Worm (Caenorhabditis elegans) whole organism, L4 larva: ENCODE measurements around the gene ugt-39.

Source experiments
- F37D6.2 ChIP-seq: sonication (generic microtip); optimal IDR thresholded peaks from 2 replicates; lab custom pipeline; 2016; ENCODE audit warnings: mild to moderate bottlenecking, missing genetic modification characterization, missing compliant biosample characterization
- F44E2.7 ChIP-seq: fragments of 200-800 bp; sonication (Bioruptor generic); IDR thresholded peaks from 2 replicates; pipeline ENCODE4 v2.1.2; 2022; ENCODE audit warnings: missing genetic modification characterization, missing compliant biosample characterization
- ceh-28 ChIP-seq: fragments of 150-350 bp; optimal IDR thresholded peaks from 2 replicates; lab custom pipeline; 2014; ENCODE audit warnings: missing biosample characterization, missing genetic modification reagents, missing genetic modification characterization
- ctbp-1 ChIP-seq: fragments of 200-800 bp; sonication (Bioruptor generic); IDR thresholded peaks from 2 replicates; pipeline ENCODE4 v1.3.6; 2022; ENCODE audit warnings: missing genetic modification reagents, missing genetic modification characterization, missing compliant biosample characterization
- lin-13 ChIP-seq: fragments of 150-350 bp; optimal IDR thresholded peaks from 2 replicates; lab custom pipeline; 2014; ENCODE audit warnings: missing biosample characterization, missing genetic modification reagents, missing genetic modification characterization
- lin-39 ChIP-seq: fragments of 150-350 bp; optimal IDR thresholded peaks from 2 replicates; lab custom pipeline; 2014; ENCODE audit warnings: missing biosample characterization, missing genetic modification reagents, missing genetic modification characterization
- lsy-2 ChIP-seq, 2 experiments: fragments of 150-350 bp in 1 of 2; sonication (generic microtip) in 1 of 2; optimal IDR thresholded peaks; 2 replicates each; lab custom pipeline; 2014 to 2017; ENCODE audit warnings: missing biosample characterization in 2 of 2, missing genetic modification characterization in 2 of 2
- nhr-76 ChIP-seq: fragments of 150-350 bp; optimal IDR thresholded peaks from 2 replicates; lab custom pipeline; 2014; ENCODE audit warnings: missing biosample characterization, missing genetic modification characterization
- snpc-4 ChIP-seq: fragments of 150-350 bp; optimal IDR thresholded peaks from 2 replicates; lab custom pipeline; 2014; ENCODE audit warnings: missing biosample characterization, missing genetic modification characterization
- unc-39 ChIP-seq: sonication (generic microtip); optimal IDR thresholded peaks from 2 replicates; lab custom pipeline; 2017; ENCODE audit warnings: missing biosample characterization, missing genetic modification characterization
- unc-62 ChIP-seq, 3 experiments: fragments of 150-350 bp in 1 of 3; sonication (generic microtip); optimal IDR thresholded peaks in 2 of 3; peaks in 1 of 3; 1 replicate in 1 of 3; 2 replicates in 2 of 3; lab custom pipeline; 2014 to 2017; ENCODE audit warnings: missing biosample characterization in 3 of 3, missing genetic modification characterization in 3 of 3, missing genetic modification reagents in 3 of 3, missing genotype in 1 of 3
- ztf-11 ChIP-seq: fragments of 150-350 bp; optimal IDR thresholded peaks from 2 replicates; lab custom pipeline; 2014; ENCODE audit warnings: missing biosample characterization, missing genetic modification characterization

DNA sequence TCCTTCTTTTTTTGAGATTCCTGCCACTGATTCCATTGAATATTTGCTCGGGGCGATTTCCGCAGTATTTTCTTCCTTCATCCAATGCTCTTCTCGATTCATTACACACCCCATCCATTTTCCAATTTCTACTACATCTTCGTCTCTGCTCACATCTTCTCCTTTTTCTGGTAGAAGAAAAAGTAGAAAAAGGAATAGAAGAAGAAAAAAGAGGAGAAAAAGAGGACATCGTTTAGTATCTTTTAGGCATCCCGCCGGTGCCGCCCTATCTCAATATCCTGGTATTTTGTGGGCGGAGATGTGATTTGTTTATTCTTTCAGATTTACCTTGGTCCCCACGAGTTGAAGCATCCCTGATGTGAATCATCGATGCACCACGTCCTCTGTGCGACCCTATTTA is 18.3 kb downstream of the ugt-39 start, which contains the start of gene lgc-39:
- TF ChIP-seq snpc-4 (tag; lab: Kevin White, UChicago), result no peak
- TF ChIP-seq lin-13 (GFP tag; lab: Kevin White, UChicago), result no peak
- no peak for TF ChIP-seq nhr-76 (tag; lab: Kevin White, UChicago)
- TF ChIP-seq lsy-2 (tag; optimal IDR thresholded peaks at IDR 0.05; lab: Kevin White, UChicago), result no peak
- TF ChIP-seq ceh-28, result no peak
- TF ChIP-seq unc-62 (GFP tag; optimal IDR thresholded peaks at IDR 0.05 in 1 of 2; lab: Kevin White, UChicago), result no peak
- no peak for TF ChIP-seq unc-62 (tag; optimal IDR thresholded peaks at IDR 0.05; lab: Kevin White, UChicago)
- no peak for TF ChIP-seq unc-39 (tag; lab: Kevin White, UChicago)
- TF ChIP-seq ctbp-1 (GFP tag; lab: Robert Waterston, UW), result no peak
- TF ChIP-seq ztf-11, result no peak
- TF ChIP-seq F44E2.7 (GFP tag; lab: Robert Waterston, UW), result no peak
- no peak for TF ChIP-seq F37D6.2 (tag; lab: Kevin White, UChicago)
- no peak for TF ChIP-seq lin-39 (tag; lab: Kevin White, UChicago)
